Worm (Caenorhabditis elegans): ENCODE data around the gene ilcr-2.

ilcr-2 gene

ce11 chrII:5473946-5474423, 1.1 kb upstream of the ilcr-2 start, which contains the start of gene mrps-16 (continued):
- peak; percentile 62 to 88 for TF ChIP-seq lsy-2 (tag; optimal IDR thresholded peaks at IDR 0.05)
- no peak for TF ChIP-seq nhr-237 (tag; optimal IDR thresholded peaks at IDR 0.05)
- no peak for TF ChIP-seq aly-2 (tag; optimal IDR thresholded peaks at IDR 0.05)
- no peak for TF ChIP-seq peb-1 (tag; optimal IDR thresholded peaks at IDR 0.05)
- peak; percentile 8 for TF ChIP-seq nhr-6 (tag; optimal IDR thresholded peaks at IDR 0.05)
- TF ChIP-seq mab-5 (tag; optimal IDR thresholded peaks at IDR 0.05) = peak; percentile 41
- TF ChIP-seq elt-3 (tag; optimal IDR thresholded peaks at IDR 0.05) = no peak
- no peak for TF ChIP-seq mbf-1 (tag; optimal IDR thresholded peaks at IDR 0.05)
- TF ChIP-seq sma-3 (GFP tag; optimal IDR thresholded peaks at IDR 0.05) = peak; percentile 70
- TF ChIP-seq lin-11 (tag; optimal IDR thresholded peaks at IDR 0.05) = no peak
- no peak for TF ChIP-seq nhr-23 (tag; optimal IDR thresholded peaks at IDR 0.05)
- TF ChIP-seq lin-39 (tag; optimal IDR thresholded peaks at IDR 0.05) = no peak
- TF ChIP-seq ZK546.5 (tag; optimal IDR thresholded peaks at IDR 0.05) = no peak
- no peak for TF ChIP-seq unc-39 (tag; optimal IDR thresholded peaks at IDR 0.05)
- TF ChIP-seq fos-1 (tag; optimal IDR thresholded peaks at IDR 0.05) = peak; percentile 26
- no peak for TF ChIP-seq blmp-1 (tag; optimal IDR thresholded peaks at IDR 0.05; ENCODE audit: insufficient read depth)
- no peak for TF ChIP-seq unc-62 (GFP tag; optimal IDR thresholded peaks at IDR 0.05)

DNA sequence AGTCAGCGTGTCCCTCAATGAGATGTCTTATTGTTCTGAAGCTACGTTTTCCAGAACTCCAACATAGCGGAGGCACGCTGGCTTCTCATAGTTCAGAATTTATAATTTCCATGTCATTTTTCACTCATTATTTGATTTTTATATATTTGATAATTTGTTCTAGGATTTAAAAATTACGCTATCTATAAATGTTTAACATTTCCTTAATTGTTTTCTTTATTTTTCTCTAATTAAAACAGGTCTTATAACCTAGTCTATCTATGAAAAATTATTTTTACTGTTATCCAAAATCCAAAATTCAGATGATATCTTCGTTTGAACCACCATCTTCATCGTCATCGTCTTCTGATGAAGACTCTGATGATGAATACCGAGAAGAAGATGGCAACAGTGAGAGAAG, 3.3 kb downstream of the ilcr-2 start, which contains the start of gene F56D1.1:
Gene F56D1.1, plus strand, starts transcription at position 301 of the 400 bp plus-strand sequence.
- TF ChIP-seq elt-3 (tag; optimal IDR thresholded peaks at IDR 0.05) (no peak), unc-55 (GFP tag; optimal IDR thresholded peaks at IDR 0.05) (no peak), snpc-4 (tag; optimal IDR thresholded peaks at IDR 0.05) (no peak), nhr-129 (tag; optimal IDR thresholded peaks at IDR 0.05) (no peak), mbf-1 (tag; optimal IDR thresholded peaks at IDR 0.05) (no peak), alr-1 (tag; optimal IDR thresholded peaks at IDR 0.05) (no peak), nhr-23 (tag; optimal IDR thresholded peaks at IDR 0.05) (no peak), fos-1 (tag; optimal IDR thresholded peaks at IDR 0.05) (no peak), peb-1 (tag; optimal IDR thresholded peaks at IDR 0.05) (no peak), nhr-21 (tag; optimal IDR thresholded peaks at IDR 0.05) (no peak), zag-1 (tag; optimal IDR thresholded peaks at IDR 0.05) (no peak), nhr-11 (tag; optimal IDR thresholded peaks at IDR 0.05) (no peak), elt-1 (tag; optimal IDR thresholded peaks at IDR 0.05) (no peak), ztf-11 (tag; optimal IDR thresholded peaks at IDR 0.05) (no peak), sem-4 (tag; optimal IDR thresholded peaks at IDR 0.05) (no peak), nhr-25 (tag; optimal IDR thresholded peaks at IDR 0.05) (no peak), nhr-10 (tag; optimal IDR thresholded peaks at IDR 0.05) (no peak), crh-2 (tag; optimal IDR thresholded peaks at IDR 0.05) (no peak), aly-2 (tag; optimal IDR thresholded peaks at IDR 0.05) (no peak)

ce11 chrII:5481982-5482381, 6.9 kb downstream of the ilcr-2 start, which contains the start of gene cal-8:
TSS of gene cal-8 (minus strand) at chrII:5482041.
- TF ChIP-seq lin-39 (tag; optimal IDR thresholded peaks at IDR 0.05) = no peak
- TF ChIP-seq elt-3 (tag; optimal IDR thresholded peaks at IDR 0.05) = no peak
- TF ChIP-seq R02D3.7 (tag; optimal IDR thresholded peaks at IDR 0.05) = no peak
- no peak for TF ChIP-seq nhr-129 (tag; optimal IDR thresholded peaks at IDR 0.05)
- no peak for TF ChIP-seq peb-1 (tag; optimal IDR thresholded peaks at IDR 0.05)
- TF ChIP-seq ceh-82 (tag; optimal IDR thresholded peaks at IDR 0.05) = no peak
- no peak for TF ChIP-seq nhr-10 (tag; optimal IDR thresholded peaks at IDR 0.05)
- no peak for TF ChIP-seq dmd-4 (tag; optimal IDR thresholded peaks at IDR 0.05)
- TF ChIP-seq aly-2 (tag; optimal IDR thresholded peaks at IDR 0.05) = no peak

ce11 chrII:5487844-5488243, 12.8 kb downstream of the ilcr-2 start, which contains the start of gene nep-5:
TSS of gene nep-5 (plus strand) at chrII:5488144.
- TF ChIP-seq nhr-77 (tag; optimal IDR thresholded peaks at IDR 0.05) (no peak), ztf-11 (tag; optimal IDR thresholded peaks at IDR 0.05) (no peak), blmp-1 (tag; optimal IDR thresholded peaks at IDR 0.05; ENCODE audit: insufficient read depth) (no peak), egl-27 (tag; optimal IDR thresholded peaks at IDR 0.05) (no peak), sem-4 (tag; optimal IDR thresholded peaks at IDR 0.05) (no peak), skn-1 (tag; optimal IDR thresholded peaks at IDR 0.05) (no peak), ceh-16 (tag; optimal IDR thresholded peaks at IDR 0.05) (no peak), nhr-6 (tag; optimal IDR thresholded peaks at IDR 0.05) (no peak), Y55F3AM.14 (GFP tag; optimal IDR thresholded peaks at IDR 0.05) (no peak), nhr-21 (tag; optimal IDR thresholded peaks at IDR 0.05) (no peak), sma-9 (GFP tag; optimal IDR thresholded peaks at IDR 0.05) (no peak), sma-9 (tag; optimal IDR thresholded peaks at IDR 0.05) (no peak), lsy-2 (tag; optimal IDR thresholded peaks at IDR 0.05) (no peak), ama-1 (optimal IDR thresholded peaks at IDR 0.05) (no peak), zag-1 (tag; optimal IDR thresholded peaks at IDR 0.05) (no peak), sma-3 (GFP tag; optimal IDR thresholded peaks at IDR 0.05) (no peak), elt-3 (tag; optimal IDR thresholded peaks at IDR 0.05) (no peak), mbf-1 (tag; optimal IDR thresholded peaks at IDR 0.05) (no peak), unc-62 (GFP tag; optimal IDR thresholded peaks at IDR 0.05) (no peak), mab-5 (tag; optimal IDR thresholded peaks at IDR 0.05) (no peak), ztf-1 (GFP tag; conservative IDR thresholded peaks at IDR 0.05) (no peak)
